Worm (Caenorhabditis elegans) whole organism, L3 larva: ENCODE measurements around the gene F57H12.5.

ENCODE experiments used
- ZK546.5 ChIP-seq: sonication (generic microtip); optimal IDR thresholded peaks from 2 replicates; lab custom pipeline; 2017; ENCODE audit warnings: missing biosample characterization, missing genetic modification characterization
- ceh-16 ChIP-seq: sonication (generic microtip); optimal IDR thresholded peaks from 2 replicates; lab custom pipeline; 2017; ENCODE audit warnings: missing biosample characterization, missing genetic modification characterization
- ceh-82 ChIP-seq: fragments of 150-350 bp; optimal IDR thresholded peaks from 2 replicates; lab custom pipeline; 2014; ENCODE audit warnings: missing biosample characterization, missing genetic modification characterization
- ceh-9 ChIP-seq: sonication (generic microtip); optimal IDR thresholded peaks from 2 replicates; lab custom pipeline; 2018; ENCODE audit warnings: missing biosample characterization, missing genetic modification characterization
- elt-1 ChIP-seq: fragments of 150-350 bp; optimal IDR thresholded peaks from 2 replicates; lab custom pipeline; 2014; ENCODE audit warnings: missing biosample characterization, missing genetic modification characterization
- fkh-10 ChIP-seq: sonication (generic microtip); optimal IDR thresholded peaks from 2 replicates; lab custom pipeline; 2017; ENCODE audit warnings: missing biosample characterization, missing genetic modification reagents, missing genetic modification characterization
- jun-1 ChIP-seq: fragments of 150-350 bp; optimal IDR thresholded peaks from 2 replicates; lab custom pipeline; 2014; ENCODE audit warnings: missing biosample characterization, missing genetic modification reagents, missing genetic modification characterization
- mdl-1 ChIP-seq: fragments of 150-350 bp; optimal IDR thresholded peaks from 2 replicates; lab custom pipeline; 2014; ENCODE audit warnings: missing biosample characterization, missing genetic modification characterization
- nhr-12 ChIP-seq: fragments of 150-350 bp; optimal IDR thresholded peaks from 2 replicates; lab custom pipeline; 2014; ENCODE audit warnings: missing biosample characterization, missing genetic modification characterization
- nhr-23 ChIP-seq: fragments of 150-350 bp; optimal IDR thresholded peaks from 2 replicates; lab custom pipeline; 2014; ENCODE audit warnings: missing biosample characterization, missing genetic modification reagents, missing genetic modification characterization
- nhr-28 ChIP-seq: fragments of 150-350 bp; optimal IDR thresholded peaks from 2 replicates; lab custom pipeline; 2014; ENCODE audit warnings: missing biosample characterization, missing genetic modification characterization
- pqm-1 ChIP-seq: fragments of 150-350 bp; optimal IDR thresholded peaks from 2 replicates; lab custom pipeline; 2017; ENCODE audit warnings: missing biosample characterization, missing genetic modification characterization, inconsistent platforms
- unc-62 ChIP-seq: fragments of 150-350 bp; sonication (generic microtip); optimal IDR thresholded peaks from 4 replicates; lab custom pipeline; 2014; ENCODE audit warnings: missing biosample characterization, missing genetic modification reagents, missing genetic modification characterization
- ztf-11 ChIP-seq: fragments of 150-350 bp; optimal IDR thresholded peaks from 2 replicates; lab custom pipeline; 2014; ENCODE audit warnings: missing biosample characterization, missing genetic modification characterization

- TF ChIP-seq ceh-16 (no peak), pqm-1 (tag; lab: Kevin White, UChicago) (no peak), mdl-1 (tag; lab: Kevin White, UChicago) (no peak), ztf-11 (tag; lab: Kevin White, UChicago) (no peak), jun-1 (tag; lab: Kevin White, UChicago) (no peak), fkh-10 (no peak), nhr-12 (no peak), unc-62 (no peak), elt-1 (tag; lab: Kevin White, UChicago) (no peak), ZK546.5 (tag; lab: Kevin White, UChicago) (no peak), nhr-23 (tag; lab: Kevin White, UChicago) (no peak), ceh-9 (tag; lab: Kevin White, UChicago) (no peak), nhr-28 (tag; lab: Kevin White, UChicago) (no peak), ceh-82 (tag; lab: Kevin White, UChicago) (no peak)
These were observed 41.0 kb downstream of the F57H12.5 start for ce11 chrIV:8008137-8008536.
